Fruit fly (Drosophila melanogaster) whole organism, prepupa: ENCODE data around the gene CG12177.

Experiments
- CG7368 ChIP-seq: fragments of 200-800 bp; sonication (Bioruptor generic); optimal IDR thresholded peaks from 3 replicates; lab custom pipeline; 2016; ENCODE audit warnings: missing biosample characterization, missing genetic modification characterization
- Hr39 ChIP-seq: fragments of 200-800 bp; sonication (Bioruptor generic); optimal IDR thresholded peaks from 2 replicates; lab custom pipeline; 2016; ENCODE audit warnings: missing biosample characterization, missing genetic modification characterization

dm6 chrX:13632606-13633005 lies 47.7 kb downstream of the CG12177 start:
- TF ChIP-seq Hr39 (GFP tag; lab: Kevin White, UChicago): no peak
- TF ChIP-seq CG7368 (GFP tag; lab: Kevin White, UChicago): no peak
